Worm (Caenorhabditis elegans): ENCODE measurements around the gene F58F9.6.

The F58F9.6 gene

ce11 chrIV:6237508-6238227 is at the start of gene F58F9.6, which contains the start of gene F58F9.8:
F58F9.6 (minus strand) TSS chrIV:6237608.
F58F9.8 (plus strand) TSS chrIV:6238177.
- TF ChIP-seq ref-1 (GFP tag; conservative IDR thresholded peaks at IDR 0.05) = no peak
- no peak for TF ChIP-seq flt-1 (GFP tag; IDR thresholded peaks at IDR 0.05)
- no peak for TF ChIP-seq ztf-23 (GFP tag; IDR thresholded peaks at IDR 0.05)

- TF ChIP-seq ztf-23 (GFP tag; IDR thresholded peaks at IDR 0.05) = no peak
- TF ChIP-seq med-1 (GFP tag; optimal IDR thresholded peaks at IDR 0.05; ENCODE audit: insufficient read depth) = no peak
Measured at ce11 chrIV:6284277-6284676, 46.9 kb upstream of the F58F9.6 start, which contains the start of gene ops-1. ops-1 (minus strand) TSS chrIV:6284377.

ce11 chrIV:6282143-6282542 is 44.7 kb upstream of the F58F9.6 start, which contains the start of gene srv-32:
srv-32 (minus strand) TSS chrIV:6282243.
- TF ChIP-seq cog-1 (tag; optimal IDR thresholded peaks at IDR 0.05) (no peak), ztf-23 (GFP tag; IDR thresholded peaks at IDR 0.05) (no peak), ztf-29 (GFP tag; IDR thresholded peaks at IDR 0.05) (no peak), med-1 (GFP tag; optimal IDR thresholded peaks at IDR 0.05; ENCODE audit: insufficient read depth) (no peak), T22C8.4 (GFP tag; IDR thresholded peaks at IDR 0.05) (no peak), klf-2 (GFP tag; conservative IDR thresholded peaks at IDR 0.05) (no peak), ref-1 (GFP tag; conservative IDR thresholded peaks at IDR 0.05) (no peak), tab-1 (GFP tag; IDR thresholded peaks at IDR 0.05) (no peak)

ce11 chrIV:6279392-6279791 is 42.0 kb upstream of the F58F9.6 start, which contains the start of gene sams-5:
sams-5 (minus strand) TSS chrIV:6279522.
- TF ChIP-seq tab-1 (GFP tag; IDR thresholded peaks at IDR 0.05) = no peak
- TF ChIP-seq ref-1 (GFP tag; conservative IDR thresholded peaks at IDR 0.05) = no peak
- no peak for TF ChIP-seq ztf-23 (GFP tag; IDR thresholded peaks at IDR 0.05)
- TF ChIP-seq cog-1 (tag; optimal IDR thresholded peaks at IDR 0.05) = no peak
- TF ChIP-seq T22C8.4 (GFP tag; IDR thresholded peaks at IDR 0.05) = no peak
- TF ChIP-seq klf-2 (GFP tag; conservative IDR thresholded peaks at IDR 0.05) = no peak
- no peak for TF ChIP-seq ztf-29 (GFP tag; IDR thresholded peaks at IDR 0.05)
- TF ChIP-seq flt-1 (GFP tag; IDR thresholded peaks at IDR 0.05) = no peak
- TF ChIP-seq med-1 (GFP tag; optimal IDR thresholded peaks at IDR 0.05; ENCODE audit: insufficient read depth) = no peak

- TF ChIP-seq klf-2 (GFP tag; conservative IDR thresholded peaks at IDR 0.05) (no peak), med-1 (GFP tag; optimal IDR thresholded peaks at IDR 0.05; ENCODE audit: insufficient read depth) (no peak), flt-1 (GFP tag; IDR thresholded peaks at IDR 0.05) (no peak), ztf-23 (GFP tag; IDR thresholded peaks at IDR 0.05) (no peak), cog-1 (tag; optimal IDR thresholded peaks at IDR 0.05) (no peak), ref-1 (GFP tag; conservative IDR thresholded peaks at IDR 0.05) (no peak), T22C8.4 (GFP tag; IDR thresholded peaks at IDR 0.05) (no peak), ztf-29 (GFP tag; IDR thresholded peaks at IDR 0.05) (no peak), tab-1 (GFP tag; IDR thresholded peaks at IDR 0.05) (no peak)
Measured at ce11 chrIV:6275671-6276209, 38.3 kb upstream of the F58F9.6 start, which contains the start of the genes aat-4 and T13A10.1. aat-4 (minus strand) TSS chrIV:6275721. T13A10.1 (plus strand) TSS chrIV:6276081.

ce11 chrIV:6271923-6272322 is 34.5 kb upstream of the F58F9.6 start, which contains the start of gene srv-31:
srv-31 (minus strand) TSS chrIV:6272023.
- TF ChIP-seq ztf-23 (GFP tag; IDR thresholded peaks at IDR 0.05) (no peak), ztf-29 (GFP tag; IDR thresholded peaks at IDR 0.05) (no peak), T22C8.4 (GFP tag; IDR thresholded peaks at IDR 0.05) (no peak), tab-1 (GFP tag; IDR thresholded peaks at IDR 0.05) (no peak), ref-1 (GFP tag; conservative IDR thresholded peaks at IDR 0.05) (no peak), klf-2 (GFP tag; conservative IDR thresholded peaks at IDR 0.05) (no peak), cog-1 (tag; optimal IDR thresholded peaks at IDR 0.05) (no peak), flt-1 (GFP tag; IDR thresholded peaks at IDR 0.05) (no peak), med-1 (GFP tag; optimal IDR thresholded peaks at IDR 0.05; ENCODE audit: insufficient read depth) (no peak)

ce11 chrIV:6269346-6269745 is 31.9 kb upstream of the F58F9.6 start, which contains the start of gene srv-30:
srv-30 (minus strand) TSS chrIV:6269446.
- TF ChIP-seq ztf-29 (GFP tag; IDR thresholded peaks at IDR 0.05) (no peak), klf-2 (GFP tag; conservative IDR thresholded peaks at IDR 0.05) (no peak), flt-1 (GFP tag; IDR thresholded peaks at IDR 0.05) (no peak), T22C8.4 (GFP tag; IDR thresholded peaks at IDR 0.05) (no peak), ref-1 (GFP tag; conservative IDR thresholded peaks at IDR 0.05) (no peak), tab-1 (GFP tag; IDR thresholded peaks at IDR 0.05) (no peak), med-1 (GFP tag; optimal IDR thresholded peaks at IDR 0.05; ENCODE audit: insufficient read depth) (no peak), ztf-23 (GFP tag; IDR thresholded peaks at IDR 0.05) (no peak), cog-1 (tag; optimal IDR thresholded peaks at IDR 0.05) (no peak)

ce11 chrIV:6266499-6266898 is 29.1 kb upstream of the F58F9.6 start, which contains the start of gene srv-29:
srv-29 (minus strand) TSS chrIV:6266599.
- no peak for TF ChIP-seq klf-2 (GFP tag; conservative IDR thresholded peaks at IDR 0.05)
- no peak for TF ChIP-seq tab-1 (GFP tag; IDR thresholded peaks at IDR 0.05)
- TF ChIP-seq cog-1 (tag; optimal IDR thresholded peaks at IDR 0.05) = no peak
- no peak for TF ChIP-seq ref-1 (GFP tag; conservative IDR thresholded peaks at IDR 0.05)

ce11 chrIV:6263244-6263643 is 25.8 kb upstream of the F58F9.6 start, which contains the start of gene srv-28:
srv-28 (minus strand) TSS chrIV:6263344.
- TF ChIP-seq T22C8.4 (GFP tag; IDR thresholded peaks at IDR 0.05) (no peak), klf-2 (GFP tag; conservative IDR thresholded peaks at IDR 0.05) (no peak), med-1 (GFP tag; optimal IDR thresholded peaks at IDR 0.05; ENCODE audit: insufficient read depth) (no peak), ztf-29 (GFP tag; IDR thresholded peaks at IDR 0.05) (no peak), flt-1 (GFP tag; IDR thresholded peaks at IDR 0.05) (no peak), ztf-23 (GFP tag; IDR thresholded peaks at IDR 0.05) (no peak), cog-1 (tag; optimal IDR thresholded peaks at IDR 0.05) (no peak), ref-1 (GFP tag; conservative IDR thresholded peaks at IDR 0.05) (no peak), tab-1 (GFP tag; IDR thresholded peaks at IDR 0.05) (no peak)
